Worm (Caenorhabditis elegans): ENCODE results near the gene pitr-5.

DNA sequence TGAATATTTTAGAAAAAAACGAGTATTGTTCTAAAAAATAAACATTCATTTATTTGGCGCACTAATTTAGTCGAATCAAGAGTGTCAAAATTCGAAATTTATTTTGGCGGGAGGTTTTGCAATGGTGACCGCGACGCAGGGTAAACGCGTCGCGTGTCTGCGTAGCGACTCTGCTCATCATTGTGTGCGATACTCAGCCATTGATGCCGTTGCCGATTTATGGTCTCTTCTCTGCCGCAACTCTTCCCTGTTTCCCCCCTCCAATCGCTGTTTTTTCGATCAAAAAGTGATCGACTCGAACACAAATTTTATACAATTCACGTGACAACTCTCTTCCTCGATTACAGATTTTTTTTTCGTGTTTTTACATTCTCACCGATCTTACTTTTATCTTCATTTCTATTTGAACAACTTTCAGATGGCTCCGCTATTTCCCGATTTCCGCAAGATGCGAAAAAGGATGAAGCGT, 11.9 kb downstream of the pitr-5 start, which contains the start of gene F09G2.2:
- TF ChIP-seq him-1 (tag; optimal IDR thresholded peaks at IDR 0.05) (peak; percentile 52), W03F9.2 (tag; optimal IDR thresholded peaks at IDR 0.05) (peak; percentile 93)

All from whole organism, L4/young adult.